Fruit fly (Drosophila melanogaster) whole organism, embryonic: ENCODE results near the gene CG4570.

Source experiments
- Atf6 ChIP-seq: fragments of 200-800 bp; sonication (Bioruptor generic); IDR thresholded peaks from 2 replicates; pipeline ENCODE4 v1.3.6; 2022; ENCODE audit warnings: missing biosample characterization, missing genetic modification characterization
- CG11723 ChIP-seq: fragments of 200-800 bp; sonication (Bioruptor generic); optimal IDR thresholded peaks from 2 replicates; lab custom pipeline; 2017; ENCODE audit warnings: missing biosample characterization, mild to moderate bottlenecking, missing genetic modification characterization
- CG12744 ChIP-seq: fragments of 200-800 bp; sonication (Bioruptor generic); optimal IDR thresholded peaks from 2 replicates; lab custom pipeline; 2016; ENCODE audit warnings: missing biosample characterization, missing genetic modification characterization
- CG13123 ChIP-seq: fragments of 200-800 bp; sonication (Bioruptor generic); optimal IDR thresholded peaks from 2 replicates; lab custom pipeline; 2016; ENCODE audit warnings: missing biosample characterization, missing genetic modification characterization
- CG15514 ChIP-seq: fragments of 200-800 bp; sonication (Bioruptor generic); optimal IDR thresholded peaks from 3 replicates; lab custom pipeline; 2017; ENCODE audit warnings: missing biosample characterization, missing genetic modification characterization, mild to moderate bottlenecking, moderate library complexity, missing genetic modification reagents
- CG16863 ChIP-seq: fragments of 200-800 bp; sonication (Bioruptor generic); optimal IDR thresholded peaks from 3 replicates; lab custom pipeline; 2016; ENCODE audit warnings: missing biosample characterization, missing genetic modification characterization
- CG17568 ChIP-seq: fragments of 200-800 bp; sonication (Bioruptor generic); optimal IDR thresholded peaks from 2 replicates; lab custom pipeline; 2018; ENCODE audit warnings: missing biosample characterization, mild to moderate bottlenecking, missing genetic modification characterization, moderate library complexity
- CG1792 ChIP-seq: fragments of 200-800 bp; sonication (Bioruptor generic); optimal IDR thresholded peaks from 2 replicates; lab custom pipeline; 2016; ENCODE audit warnings: missing biosample characterization, missing genetic modification characterization
- CG2199 ChIP-seq: fragments of 200-800 bp; sonication (Bioruptor generic); IDR thresholded peaks from 3 replicates; pipeline ENCODE4 v1.3.6; 2022; ENCODE audit warnings: missing biosample characterization, missing genetic modification characterization
- CG31365 ChIP-seq: fragments of 200-800 bp; sonication (Bioruptor generic); optimal IDR thresholded peaks from 2 replicates; lab custom pipeline; 2018; ENCODE audit warnings: missing biosample characterization, mild to moderate bottlenecking, missing genetic modification characterization
- CG3281 ChIP-seq: fragments of 200-800 bp; sonication (Bioruptor generic); optimal IDR thresholded peaks from 3 replicates; lab custom pipeline; 2017; ENCODE audit warnings: missing biosample characterization, mild to moderate bottlenecking, missing genetic modification characterization
- CG4854 ChIP-seq: fragments of 200-800 bp; sonication (Bioruptor generic); optimal IDR thresholded peaks from 2 replicates; lab custom pipeline; 2016; ENCODE audit warnings: missing biosample characterization, missing genetic modification characterization, inconsistent platforms
- CG6175 ChIP-seq: fragments of 200-800 bp; sonication (Bioruptor generic); IDR thresholded peaks from 3 replicates; pipeline ENCODE4 v1.3.6; 2022; ENCODE audit warnings: missing biosample characterization, missing genetic modification characterization
- CG6765 ChIP-seq: fragments of 200-800 bp; sonication (Bioruptor generic); optimal IDR thresholded peaks from 3 replicates; lab custom pipeline; 2017; ENCODE audit warnings: missing biosample characterization, mild to moderate bottlenecking, missing genetic modification characterization
- CG7372 ChIP-seq: fragments of 200-800 bp; sonication (Bioruptor generic); IDR thresholded peaks from 2 replicates; pipeline ENCODE4 v1.3.6; 2022; ENCODE audit warnings: missing biosample characterization, missing genetic modification characterization
- CG7839 ChIP-seq: fragments of 200-800 bp; sonication (Bioruptor generic); optimal IDR thresholded peaks from 3 replicates; lab custom pipeline; 2018; ENCODE audit warnings: missing biosample characterization, mild to moderate bottlenecking, missing genetic modification characterization, moderate library complexity
- CTCF ChIP-seq: fragments of 200-800 bp; sonication (Bioruptor generic); optimal IDR thresholded peaks from 2 replicates; lab custom pipeline; 2017; ENCODE audit warnings: missing biosample characterization, mild to moderate bottlenecking, missing genetic modification characterization, moderate library complexity
- Dbx ChIP-seq: fragments of 200-800 bp; sonication (Bioruptor generic); IDR thresholded peaks from 3 replicates; pipeline ENCODE4 v1.3.6; 2022; ENCODE audit warnings: missing biosample characterization, missing genetic modification characterization
- Drgx ChIP-seq: fragments of 200-800 bp; sonication (Bioruptor generic); IDR thresholded peaks from 2 replicates; pipeline ENCODE4 v1.3.6; 2022; ENCODE audit warnings: missing biosample characterization, missing genetic modification characterization
- ERR ChIP-seq: fragments of 200-800 bp; sonication (Bioruptor generic); optimal IDR thresholded peaks from 2 replicates; lab custom pipeline; 2016; ENCODE audit warnings: missing biosample characterization, missing genetic modification characterization
- Fer1 ChIP-seq: fragments of 200-800 bp; sonication (Bioruptor generic); optimal IDR thresholded peaks from 2 replicates; lab custom pipeline; 2017; ENCODE audit warnings: missing biosample characterization, mild to moderate bottlenecking, missing genetic modification characterization
- GATAe ChIP-seq: fragments of 200-800 bp; sonication (Bioruptor generic); conservative IDR thresholded peaks from 2 replicates; pipeline ENCODE4 v1.3.6; 2022; ENCODE audit warnings: missing biosample characterization, missing genetic modification characterization
- HLH4C ChIP-seq: fragments of 200-800 bp; sonication (Bioruptor generic); IDR thresholded peaks from 3 replicates; pipeline ENCODE4 v1.3.6; 2022; ENCODE audit warnings: missing biosample characterization, missing genetic modification characterization; ENCODE audit not compliant: partially characterized antibody
- HmgD ChIP-seq: fragments of 200-800 bp; sonication (Bioruptor generic); optimal IDR thresholded peaks from 3 replicates; lab custom pipeline; 2016; ENCODE audit warnings: missing biosample characterization, missing genetic modification characterization
- HmgZ ChIP-seq: fragments of 200-800 bp; sonication (Bioruptor generic); optimal IDR thresholded peaks from 2 replicates; lab custom pipeline; 2018; ENCODE audit warnings: missing biosample characterization, mild to moderate bottlenecking, missing genetic modification characterization
- Hmx ChIP-seq: fragments of 200-800 bp; sonication (Bioruptor generic); optimal IDR thresholded peaks from 2 replicates; lab custom pipeline; 2016; ENCODE audit warnings: missing biosample characterization, missing genetic modification characterization
- Hr3 ChIP-seq: fragments of 200-800 bp; sonication (Bioruptor generic); optimal IDR thresholded peaks from 3 replicates; lab custom pipeline; 2016; ENCODE audit warnings: missing biosample characterization, missing genetic modification characterization
- NC2α ChIP-seq: fragments of 200-800 bp; sonication (Bioruptor generic); optimal IDR thresholded peaks from 2 replicates; lab custom pipeline; 2016; ENCODE audit warnings: missing biosample characterization, missing genetic modification characterization
- Ravus ChIP-seq: fragments of 200-800 bp; sonication (Bioruptor generic); IDR thresholded peaks from 2 replicates; pipeline ENCODE4 v1.3.6; 2022; ENCODE audit warnings: missing biosample characterization, missing genetic modification characterization
- Trl ChIP-seq, 3 experiments: fragments of >200 bp in 2 of 3; fragments of 200-800 bp in 1 of 3; sonication (Bioruptor generic) in 1 of 3; optimal IDR thresholded peaks; 2 replicates in 1 of 3; 3 replicates in 2 of 3; lab custom pipeline; 2016 to 2017; ENCODE audit warnings: missing biosample characterization in 1 of 3, missing genetic modification characterization in 1 of 3
- Vsx1 ChIP-seq: fragments of 200-800 bp; sonication (Bioruptor generic); optimal IDR thresholded peaks from 2 replicates; lab custom pipeline; 2017; ENCODE audit warnings: missing biosample characterization, mild to moderate bottlenecking, missing genetic modification characterization, missing genetic modification reagents
- Xbp1 ChIP-seq: fragments of 200-800 bp; sonication (Bioruptor generic); optimal IDR thresholded peaks from 3 replicates; lab custom pipeline; 2016; ENCODE audit warnings: missing biosample characterization, mild to moderate bottlenecking, missing genetic modification characterization
- YL-1 ChIP-seq: fragments of 200-800 bp; sonication (Bioruptor generic); optimal IDR thresholded peaks from 3 replicates; lab custom pipeline; 2017; ENCODE audit warnings: missing biosample characterization, mild to moderate bottlenecking, missing genetic modification characterization
- bowl ChIP-seq: fragments of 200-800 bp; sonication (Bioruptor generic); IDR thresholded peaks from 2 replicates; pipeline ENCODE4 v1.3.6; 2022; ENCODE audit warnings: missing biosample characterization, missing genetic modification characterization
- dpn ChIP-seq, 2 experiments: fragments of 200-800 bp; sonication (Bioruptor generic); optimal IDR thresholded peaks; 3 replicates each; lab custom pipeline; 2016; ENCODE audit warnings: missing biosample characterization in 2 of 2, missing genetic modification characterization in 2 of 2
- esg ChIP-seq: fragments of 200-800 bp; sonication (Bioruptor generic); conservative IDR thresholded peaks from 2 replicates; pipeline ENCODE4 v1.3.6; 2022; ENCODE audit warnings: missing biosample characterization, missing genetic modification characterization
- ewg ChIP-seq: fragments of 200-800 bp; sonication (Bioruptor generic); optimal IDR thresholded peaks from 3 replicates; lab custom pipeline; 2017; ENCODE audit warnings: mild to moderate bottlenecking, missing biosample characterization, missing genetic modification reagents, missing genetic modification characterization
- exex ChIP-seq: fragments of 200-800 bp; sonication (Bioruptor generic); optimal IDR thresholded peaks from 4 replicates; lab custom pipeline; 2018; ENCODE audit warnings: missing biosample characterization, mild to moderate bottlenecking, missing genetic modification characterization, moderate library complexity
- grau ChIP-seq: fragments of 200-800 bp; optimal IDR thresholded peaks from 3 replicates; lab custom pipeline; 2019; ENCODE audit warnings: missing biosample characterization, mild to moderate bottlenecking, missing genetic modification characterization, moderate library complexity
- ind ChIP-seq: fragments of 200-800 bp; sonication (Bioruptor generic); optimal IDR thresholded peaks from 3 replicates; lab custom pipeline; 2016; ENCODE audit warnings: missing biosample characterization, missing genetic modification characterization
- knrl ChIP-seq: fragments of 200-800 bp; sonication (Bioruptor generic); IDR thresholded peaks from 3 replicates; pipeline ENCODE4 v1.3.6; 2022; ENCODE audit warnings: missing biosample characterization, missing genetic modification characterization; ENCODE audit not compliant: partially characterized antibody
- nerfin-2 ChIP-seq: fragments of 200-800 bp; sonication (Bioruptor generic); IDR thresholded peaks from 2 replicates; pipeline ENCODE4 v1.3.6; 2022; ENCODE audit warnings: missing biosample characterization, missing genetic modification characterization; ENCODE audit not compliant: partially characterized antibody
- oc ChIP-seq: fragments of 200-800 bp; sonication (Bioruptor generic); optimal IDR thresholded peaks from 2 replicates; lab custom pipeline; 2018; ENCODE audit warnings: missing biosample characterization, mild to moderate bottlenecking, missing genetic modification characterization, moderate library complexity
- run ChIP-seq: fragments of 200-800 bp; sonication (Bioruptor generic); optimal IDR thresholded peaks from 3 replicates; lab custom pipeline; 2018; ENCODE audit warnings: missing biosample characterization, mild to moderate bottlenecking, missing genetic modification characterization
- slp2 ChIP-seq: fragments of 200-800 bp; sonication (Bioruptor generic); optimal IDR thresholded peaks from 2 replicates; lab custom pipeline; 2016; ENCODE audit warnings: missing biosample characterization, missing genetic modification characterization
- tap ChIP-seq: fragments of 200-800 bp; optimal IDR thresholded peaks from 3 replicates; lab custom pipeline; 2019; ENCODE audit warnings: missing biosample characterization, mild to moderate bottlenecking, missing genetic modification characterization, moderate library complexity
- tna ChIP-seq: fragments of 200-800 bp; sonication (Bioruptor generic); IDR thresholded peaks from 2 replicates; pipeline ENCODE4 v1.3.6; 2022; ENCODE audit warnings: missing biosample characterization, missing genetic modification characterization; ENCODE audit not compliant: partially characterized antibody
- wor ChIP-seq: fragments of 200-800 bp; sonication (Bioruptor generic); IDR thresholded peaks from 2 replicates; pipeline ENCODE4 v1.3.6; 2022; ENCODE audit warnings: missing biosample characterization, missing genetic modification characterization

Gene CG4570

dm6 chr3R:10886462-10887315 is 30.1 kb downstream of the CG4570 start (continued):
- TF ChIP-seq Atf6 (GFP tag; lab: Robert Waterston, UW) (peak; percentile 92), CG17568 (GFP tag; lab: Kevin White, UChicago) (peak; percentile 81), Hmx (GFP tag; lab: Kevin White, UChicago) (peak; percentile 84), CTCF (GFP tag; lab: Kevin White, UChicago) (peak; percentile 34), ERR (GFP tag; lab: Kevin White, UChicago) (peak; percentile 78), Dbx (GFP tag; lab: Robert Waterston, UW) (peak; percentile 94), oc (peak; percentile 88), CG2199 (GFP tag; lab: Robert Waterston, UW) (peak; percentile 29; the same call in 1 of the 3 replicates), CG13123 (GFP tag; lab: Kevin White, UChicago) (peak; percentile 45), CG15514 (GFP tag; lab: Kevin White, UChicago) (peak; percentile 71), nerfin-2 (GFP tag; lab: Robert Waterston, UW) (0 out of 2 replicates have a peak, but pooled peaks have one; percentile 28), Fer1 (GFP tag; lab: Kevin White, UChicago) (peak; percentile 97), HmgZ (peak; percentile 92), NC2α (GFP tag; lab: Kevin White, UChicago) (peak; percentile 66), exex (tag; lab: Kevin White, UChicago) (peak; percentile 72), CG7839 (tag; lab: Kevin White, UChicago) (peak; percentile 92), CG6175 (no peak; the same call in 2 of the 3 replicates), CG1792 (peak; percentile 72), Ravus (GFP tag; lab: Robert Waterston, UW) (peak; percentile 58), bowl (GFP tag; lab: Robert Waterston, UW) (peak; percentile 85), Drgx (GFP tag; lab: Robert Waterston, UW) (peak; percentile 94), ewg (GFP tag; lab: Kevin White, UChicago) (peak; percentile 85), tna (GFP tag; lab: Robert Waterston, UW) (0 out of 2 replicates have a peak, but pooled peaks have one; percentile 7), HmgD (GFP tag; lab: Kevin White, UChicago) (no peak), CG16863 (GFP tag; lab: Kevin White, UChicago) (peak; percentile 80), GATAe (peak; percentile 69), Vsx1 (GFP tag; lab: Kevin White, UChicago) (peak; percentile 56), slp2 (GFP tag; lab: Kevin White, UChicago) (peak; percentile 91), CG6765 (GFP tag; lab: Kevin White, UChicago) (peak; percentile 85), dpn (GFP tag; optimal IDR thresholded peaks at IDR 0.05; lab: Kevin White, UChicago) (peak; percentile 78 to 89), CG12744 (peak; percentile 87), Hr3 (GFP tag; lab: Kevin White, UChicago) (peak; percentile 85), YL-1 (peak; percentile 39), HLH4C (GFP tag; lab: Robert Waterston, UW) (no peak), CG7372 (GFP tag; lab: Robert Waterston, UW) (peak; percentile 84), CG31365 (tag; lab: Kevin White, UChicago) (peak; percentile 12), run (tag; lab: Kevin White, UChicago) (peak; percentile 90), CG4854 (GFP tag; lab: Kevin White, UChicago) (peak; percentile 55), knrl (GFP tag; lab: Robert Waterston, UW) (peak; percentile 29; the same call in 1 of the 3 replicates), wor (GFP tag; lab: Robert Waterston, UW) (peak; percentile 87), Trl (optimal IDR thresholded peaks at IDR 0.05; lab: Kevin White, UChicago) (peak; percentile 79 to 96), Trl (GFP tag; optimal IDR thresholded peaks at IDR 0.05; lab: Kevin White, UChicago) (peak; percentile 84), tap (tag; lab: Kevin White, UChicago) (peak; percentile 63), grau (tag; lab: Kevin White, UChicago) (peak; percentile 86), Xbp1 (GFP tag; lab: Kevin White, UChicago) (peak; percentile 88), CG11723 (peak; percentile 86), ind (GFP tag; lab: Kevin White, UChicago) (peak; percentile 77), CG3281 (GFP tag; lab: Kevin White, UChicago) (peak; percentile 92), esg (GFP tag; lab: Robert Waterston, UW) (peak; percentile 86)
